Worm (Caenorhabditis elegans): ENCODE results near the gene taf-3.

Gene taf-3

ce11 chrX:16381115-16381514 is 48.9 kb downstream of the taf-3 start:
- TF ChIP-seq ceh-82 (tag; optimal IDR thresholded peaks at IDR 0.05), result no peak

ce11 chrX:16381908-16382307 is 49.7 kb downstream of the taf-3 start:
- TF ChIP-seq elt-2 (tag; optimal IDR thresholded peaks at IDR 0.05) (no peak), nhr-77 (tag; optimal IDR thresholded peaks at IDR 0.05) (no peak), hmg-11 (tag; optimal IDR thresholded peaks at IDR 0.05) (no peak), mml-1 (tag; optimal IDR thresholded peaks at IDR 0.05) (no peak), zag-1 (tag; optimal IDR thresholded peaks at IDR 0.05) (no peak), ztf-11 (tag; optimal IDR thresholded peaks at IDR 0.05) (no peak), nhr-237 (tag; optimal IDR thresholded peaks at IDR 0.05) (no peak), eor-1 (tag; optimal IDR thresholded peaks at IDR 0.05) (no peak), nhr-28 (tag; optimal IDR thresholded peaks at IDR 0.05) (no peak), aly-2 (tag; optimal IDR thresholded peaks at IDR 0.05) (no peak)

- TF ChIP-seq fkh-10 (GFP tag; optimal IDR thresholded peaks at IDR 0.05) (no peak), nhr-28 (tag; optimal IDR thresholded peaks at IDR 0.05) (no peak), zag-1 (tag; optimal IDR thresholded peaks at IDR 0.05) (no peak), R02D3.7 (tag; optimal IDR thresholded peaks at IDR 0.05) (no peak), jun-1 (tag; optimal IDR thresholded peaks at IDR 0.05) (no peak), pqm-1 (tag; optimal IDR thresholded peaks at IDR 0.05) (no peak), unc-62 (GFP tag; optimal IDR thresholded peaks at IDR 0.05) (no peak), lin-39 (tag; optimal IDR thresholded peaks at IDR 0.05) (no peak), daf-12 (tag; optimal IDR thresholded peaks at IDR 0.05) (no peak), fkh-2 (tag; optimal IDR thresholded peaks at IDR 0.05) (no peak), eor-1 (tag; optimal IDR thresholded peaks at IDR 0.05) (no peak), egl-27 (tag; optimal IDR thresholded peaks at IDR 0.05) (no peak), egl-5 (tag; optimal IDR thresholded peaks at IDR 0.05) (no peak), nhr-11 (tag; optimal IDR thresholded peaks at IDR 0.05) (no peak), nhr-12 (tag; optimal IDR thresholded peaks at IDR 0.05) (no peak), ceh-16 (tag; optimal IDR thresholded peaks at IDR 0.05) (no peak), pha-4 (tag; optimal IDR thresholded peaks at IDR 0.05) (no peak), ZK546.5 (tag; optimal IDR thresholded peaks at IDR 0.05) (no peak), aly-2 (tag; optimal IDR thresholded peaks at IDR 0.05) (no peak), elt-3 (tag; optimal IDR thresholded peaks at IDR 0.05) (no peak)
Measured at ce11 chrX:16383084-16383483, 50.8 kb downstream of the taf-3 start.

ce11 chrX:16384010-16384409 is 51.8 kb downstream of the taf-3 start:
- no peak for TF ChIP-seq nhr-11 (tag; optimal IDR thresholded peaks at IDR 0.05)
- TF ChIP-seq fkh-2 (tag; optimal IDR thresholded peaks at IDR 0.05), result no peak
- no peak for TF ChIP-seq elt-2 (tag; optimal IDR thresholded peaks at IDR 0.05)
- no peak for TF ChIP-seq lin-39 (tag; optimal IDR thresholded peaks at IDR 0.05)
- no peak for TF ChIP-seq nfya-1 (tag; optimal IDR thresholded peaks at IDR 0.05; ENCODE audit: insufficient read depth)
- no peak for TF ChIP-seq lsy-12 (tag; optimal IDR thresholded peaks at IDR 0.05)
- no peak for TF ChIP-seq R02D3.7 (tag; optimal IDR thresholded peaks at IDR 0.05)
- TF ChIP-seq ztf-4 (tag; optimal IDR thresholded peaks at IDR 0.05), result no peak
- TF ChIP-seq snpc-4 (tag; optimal IDR thresholded peaks at IDR 0.05), result no peak
- no peak for TF ChIP-seq nhr-76 (tag; optimal IDR thresholded peaks at IDR 0.05)

ce11 chrX:16387206-16387605 is 55.0 kb downstream of the taf-3 start:
- TF ChIP-seq unc-39 (tag; optimal IDR thresholded peaks at IDR 0.05), result no peak
- TF ChIP-seq aly-2 (tag; optimal IDR thresholded peaks at IDR 0.05), result no peak
- no peak for TF ChIP-seq ceh-16 (tag; optimal IDR thresholded peaks at IDR 0.05)
- no peak for TF ChIP-seq daf-12 (tag; optimal IDR thresholded peaks at IDR 0.05)
- TF ChIP-seq egl-5 (tag; optimal IDR thresholded peaks at IDR 0.05), result no peak
- TF ChIP-seq hmg-11 (tag; optimal IDR thresholded peaks at IDR 0.05), result no peak
- TF ChIP-seq pha-4 (tag; optimal IDR thresholded peaks at IDR 0.05), result no peak
- TF ChIP-seq nhr-43 (tag; optimal IDR thresholded peaks at IDR 0.05; ENCODE audit: poor library complexity, severe bottlenecking), result no peak
- TF ChIP-seq tbx-2 (tag; optimal IDR thresholded peaks at IDR 0.05), result no peak
- TF ChIP-seq nhr-11 (tag; optimal IDR thresholded peaks at IDR 0.05), result no peak

Measured in whole organism, L3 larva.